Worm (Caenorhabditis elegans) whole organism, L4/young adult: ENCODE measurements around the gene snx-17.

Experiments used
- dao-5 ChIP-seq: sonication (generic microtip); optimal IDR thresholded peaks from 2 replicates; lab custom pipeline; 2016; ENCODE audit warnings: missing genotype, missing genetic modification characterization, moderate library complexity, missing compliant biosample characterization
- him-1 ChIP-seq: sonication (generic microtip); optimal IDR thresholded peaks from 2 replicates; lab custom pipeline; 2016; ENCODE audit warnings: missing genotype, missing genetic modification reagents, missing genetic modification characterization, missing compliant biosample characterization

ce11 chrX:13164301-13164700 lies 42.2 kb upstream of the snx-17 start:
- no peak for TF ChIP-seq dao-5 (tag; lab: Kevin White, UChicago)
- TF ChIP-seq him-1 (tag; lab: Kevin White, UChicago) = no peak
